Worm (Caenorhabditis elegans): ENCODE results near the gene pcca-1.
"Not testable (repeated sequence)": the region's sequence is repeated elsewhere in the genome, so short reads cannot be mapped to it uniquely, and the experiment has no call there.

DNA sequence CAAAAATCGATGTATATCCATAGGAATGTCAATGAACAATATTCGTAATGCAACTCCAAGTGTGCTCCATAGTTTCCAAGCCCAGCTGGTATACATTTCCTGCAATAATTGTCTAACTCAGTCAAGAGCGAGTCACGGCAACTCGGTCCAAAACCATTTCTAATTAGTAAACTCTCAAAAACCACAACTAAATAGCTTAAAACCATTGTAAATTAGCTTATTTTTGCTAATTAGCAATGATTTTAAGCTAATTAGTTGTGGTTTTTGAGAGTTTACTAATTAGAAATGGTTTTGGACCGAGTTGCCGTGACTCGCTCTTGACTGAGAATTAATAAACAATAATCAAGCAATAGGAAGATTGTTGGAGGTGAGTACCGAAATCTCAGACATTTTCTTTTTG is 4.0 kb upstream of the pcca-1 start, which contains the start of gene dhs-29:
- TF ChIP-seq unc-62 (GFP tag; optimal IDR thresholded peaks at IDR 0.05); snpc-4 (tag; optimal IDR thresholded peaks at IDR 0.05); elt-3 (tag; optimal IDR thresholded peaks at IDR 0.05); nhr-2 (tag; optimal IDR thresholded peaks at IDR 0.05); ces-1 (GFP tag; optimal IDR thresholded peaks at IDR 0.05); lsy-2 (tag; optimal IDR thresholded peaks at IDR 0.05); sptf-1 (tag; optimal IDR thresholded peaks at IDR 0.05); nhr-237 (tag; optimal IDR thresholded peaks at IDR 0.05); pha-4 (tag; optimal IDR thresholded peaks at IDR 0.05): not testable (repeated sequence)

Measured in whole organism, mixed stage, embryonic.